Fruit fly (Drosophila melanogaster) S2 (cell line): ENCODE measurements around the gene CG3793.

ENCODE experiments used
- CG8478 ChIP-seq: fragments of >200 bp; optimal IDR thresholded peaks from 2 replicates; lab custom pipeline; 2018
- CTCF ChIP-seq, 2 experiments: fragments of >200 bp; optimal IDR thresholded peaks; 2 replicates each; lab custom pipeline; 2018

CG3793 gene

DNA sequence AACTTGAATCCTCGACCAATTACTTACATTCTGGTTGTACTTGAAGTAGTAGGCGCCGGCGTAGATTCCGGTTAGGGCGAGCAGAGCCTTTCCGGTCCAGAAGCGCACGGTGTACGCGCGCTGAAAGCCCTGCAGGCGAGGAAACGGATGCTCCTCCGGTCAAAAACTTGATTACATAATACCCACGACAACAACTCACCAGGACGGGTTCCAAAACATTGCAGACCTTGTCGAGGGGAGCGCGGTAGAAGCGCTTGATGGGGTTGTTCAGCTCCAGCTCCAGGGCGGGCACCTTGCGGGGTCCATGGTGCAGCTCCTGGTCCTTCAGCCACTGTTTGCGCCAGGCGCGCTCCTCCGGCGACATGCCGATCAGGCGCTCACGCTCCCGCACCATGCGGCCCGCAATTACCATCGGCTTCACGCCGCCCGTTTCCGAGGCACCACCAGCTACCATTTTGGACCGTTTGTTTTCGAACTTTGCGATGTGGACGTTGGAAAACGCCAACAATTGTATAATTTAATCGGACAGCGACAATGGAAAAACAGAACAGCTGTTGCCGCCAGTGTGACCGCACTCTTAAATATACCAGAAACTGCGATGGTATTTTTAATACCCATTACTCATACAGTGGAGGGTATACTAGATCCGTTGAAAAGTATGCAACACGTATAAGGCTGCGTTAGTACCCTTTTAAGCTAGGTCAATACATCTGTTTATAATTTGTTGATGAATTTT, 13.3 kb upstream of the CG3793 start, which contains the start of gene ND-B17:
Gene ND-B17 (minus strand): TSS at position 556 of the 736 bp plus-strand sequence.
- TF ChIP-seq CG8478 (lab: Kevin White, UChicago) (no peak), CTCF (optimal IDR thresholded peaks at IDR 0.05; lab: Kevin White, UChicago) (no peak)

dm6 chr2L:15751259-15751555, 12.8 kb upstream of the CG3793 start:
- TF ChIP-seq CG8478 (lab: Kevin White, UChicago) (no peak), CTCF (optimal IDR thresholded peaks at IDR 0.05; lab: Kevin White, UChicago) (no peak)

- TF ChIP-seq CTCF (optimal IDR thresholded peaks at IDR 0.05; lab: Kevin White, UChicago) (no peak), CG8478 (lab: Kevin White, UChicago) (no peak)
Observed at dm6 chr2L:15752096-15752495, 11.9 kb upstream of the CG3793 start, which contains the start of gene Mtr4. Gene Mtr4 (plus strand): TSS chr2L:15752263.

DNA sequence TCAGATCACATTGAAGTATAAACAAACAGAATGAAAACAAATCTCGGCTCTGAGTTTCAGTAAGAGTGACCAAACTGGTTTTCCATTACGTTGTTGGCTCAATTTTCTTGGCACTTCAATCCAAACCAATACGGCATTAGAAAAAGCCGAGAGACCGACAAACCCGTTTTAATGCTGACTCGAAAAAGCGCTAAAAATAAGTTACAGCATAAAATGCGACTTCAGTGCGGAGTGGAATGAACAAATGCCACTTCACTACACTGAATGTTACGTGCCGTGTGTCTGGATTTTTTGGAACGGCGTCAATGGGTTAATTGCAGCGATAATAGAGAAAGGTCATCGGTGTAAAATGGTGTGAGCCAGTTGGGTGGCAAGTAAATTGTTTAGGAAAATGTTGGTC, 3.4 kb upstream of the CG3793 start:
- TF ChIP-seq CTCF (optimal IDR thresholded peaks at IDR 0.05; lab: Kevin White, UChicago) (no peak), CG8478 (lab: Kevin White, UChicago) (no peak)

dm6 chr2L:15761409-15762407, 2.3 kb upstream of the CG3793 start:
- TF ChIP-seq CTCF (optimal IDR thresholded peaks at IDR 0.05; lab: Kevin White, UChicago) (no peak), CG8478 (lab: Kevin White, UChicago) (no peak)

dm6 chr2L:15762466-15762865, 1.6 kb upstream of the CG3793 start, which contains the start of gene Gli:
Gene Gli (minus strand): TSS chr2L:15762758.
- TF ChIP-seq CTCF (optimal IDR thresholded peaks at IDR 0.05; lab: Kevin White, UChicago) (no peak), CG8478 (lab: Kevin White, UChicago) (no peak)

DNA sequence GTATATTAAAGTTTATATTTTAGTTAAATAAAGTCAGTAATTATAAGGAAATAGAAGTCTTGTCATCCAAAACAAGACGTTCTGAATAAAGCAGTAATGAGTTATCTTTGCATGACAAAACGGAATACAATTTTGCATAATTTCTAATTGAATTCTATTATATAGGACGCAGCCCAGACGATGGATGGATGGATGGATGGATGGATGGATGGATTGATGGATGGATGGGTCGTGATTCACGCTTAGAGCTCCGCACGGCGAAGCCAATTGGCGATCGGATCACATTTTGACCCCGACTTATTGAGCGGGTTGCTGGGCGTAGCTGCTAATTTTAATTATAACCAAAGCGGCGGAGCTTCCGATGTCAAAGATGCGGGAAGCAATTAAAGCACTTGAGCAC, 619 bp upstream of the CG3793 start:
- no peak for TF ChIP-seq CG8478 (lab: Kevin White, UChicago)
- no peak for TF ChIP-seq CTCF (optimal IDR thresholded peaks at IDR 0.05; lab: Kevin White, UChicago)

- no peak for TF ChIP-seq CG8478 (lab: Kevin White, UChicago)
- no peak for TF ChIP-seq CTCF (optimal IDR thresholded peaks at IDR 0.05; lab: Kevin White, UChicago)
Observed at dm6 chr2L:15768097-15768496, 4.1 kb downstream of the CG3793 start, which contains the start of gene wek. Gene wek (minus strand): TSS chr2L:15768349.

DNA sequence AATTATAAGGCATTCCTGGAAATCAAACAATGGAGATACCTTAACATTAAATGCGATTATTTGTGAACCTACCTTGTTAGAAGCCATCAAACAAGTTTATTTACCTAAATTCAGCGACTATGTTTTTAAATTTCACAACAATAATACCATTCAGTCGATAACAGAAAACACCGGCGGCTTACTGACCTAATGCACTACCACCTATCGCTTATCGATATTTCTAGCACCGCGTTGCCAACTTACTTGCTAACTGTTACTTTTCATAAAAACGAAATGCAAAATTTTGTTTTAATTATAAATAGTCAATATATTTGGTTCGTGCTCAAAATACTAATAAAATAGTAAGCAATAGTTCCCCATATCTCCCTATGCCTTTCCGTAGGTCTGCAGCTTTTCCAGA, 7.0 kb downstream of the CG3793 start, which contains the start of gene Ku80:
Gene Ku80 (minus strand): TSS at position 182 of the 400 bp plus-strand sequence.
- TF ChIP-seq CG8478 (lab: Kevin White, UChicago) (no peak), CTCF (optimal IDR thresholded peaks at IDR 0.05; lab: Kevin White, UChicago) (no peak)

- TF ChIP-seq CTCF (optimal IDR thresholded peaks at IDR 0.05; lab: Kevin White, UChicago) (no peak), CG8478 (lab: Kevin White, UChicago) (no peak)
Observed at dm6 chr2L:15773013-15773412, 9.0 kb downstream of the CG3793 start, which contains the start of gene CG31826. Gene CG31826 (minus strand): TSS chr2L:15773113.

- TF ChIP-seq CG8478 (lab: Kevin White, UChicago), result no peak
- TF ChIP-seq CTCF (optimal IDR thresholded peaks at IDR 0.05; lab: Kevin White, UChicago), result no peak
Observed at dm6 chr2L:15776752-15777151, 12.7 kb downstream of the CG3793 start, which contains the start of gene CG43760. Gene CG43760 (minus strand): TSS chr2L:15776852.

DNA sequence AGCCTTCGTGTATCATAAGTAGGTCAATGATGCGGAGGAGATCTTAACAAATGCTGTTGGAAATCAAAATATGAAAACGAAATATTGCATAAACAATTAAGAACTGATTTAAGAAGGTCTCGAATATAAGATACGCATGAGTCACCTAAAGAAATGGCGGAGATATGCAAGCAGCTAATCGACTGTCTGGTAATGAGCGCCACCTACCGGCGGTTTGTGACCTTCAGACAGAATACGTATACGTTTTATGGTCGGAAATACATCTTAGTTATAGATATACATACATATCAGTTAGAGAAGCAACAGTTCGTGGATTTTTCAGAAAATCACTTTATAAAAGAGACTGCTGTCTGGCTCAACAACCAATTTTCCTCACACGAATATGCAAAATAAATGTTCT, 19.0 kb downstream of the CG3793 start:
- peak; percentile 80 to 83 for TF ChIP-seq CTCF (optimal IDR thresholded peaks at IDR 0.05; lab: Kevin White, UChicago)
- no peak for TF ChIP-seq CG8478 (lab: Kevin White, UChicago)

DNA sequence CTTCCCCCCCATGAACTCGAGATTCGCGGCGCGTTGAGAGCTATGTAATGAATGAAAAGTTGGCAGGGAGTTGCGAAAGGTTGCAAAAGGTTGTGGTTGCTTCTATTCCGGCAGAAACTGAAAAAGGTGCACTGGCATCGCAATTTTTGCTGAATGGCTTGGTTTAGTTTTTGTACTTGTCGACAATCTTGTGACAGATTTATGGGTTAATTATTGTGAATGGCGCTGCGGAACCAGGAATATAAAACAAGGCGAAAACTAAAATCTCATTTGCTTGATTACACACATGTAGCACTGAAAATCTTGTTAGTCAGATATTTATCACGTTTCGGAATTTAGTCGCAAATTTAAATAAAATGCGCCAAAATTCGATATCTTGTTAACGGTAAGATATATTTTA, 19.8 kb downstream of the CG3793 start, which contains the start of gene t-Grip91:
Gene t-Grip91 (plus strand): TSS at position 301 of the 400 bp plus-strand sequence.
- TF ChIP-seq CG8478 (lab: Kevin White, UChicago), result no peak
- TF ChIP-seq CTCF (optimal IDR thresholded peaks at IDR 0.05; lab: Kevin White, UChicago), result no peak

- no peak for TF ChIP-seq CTCF (optimal IDR thresholded peaks at IDR 0.05; lab: Kevin White, UChicago)
Observed at dm6 chr2L:15796300-15796699, 32.3 kb downstream of the CG3793 start.
